Worm (Caenorhabditis elegans) whole organism, late embryonic: ENCODE measurements around the gene mpc-1.

Source experiments
- Y22D7AL.16 ChIP-seq: sonication (generic microtip); optimal IDR thresholded peaks from 2 replicates; lab custom pipeline; 2016; ENCODE audit warnings: missing genetic modification characterization, missing compliant biosample characterization
- ama-1 ChIP-seq: fragments of 150-350 bp; optimal IDR thresholded peaks from 2 replicates; lab custom pipeline; 2014
- ceh-2 ChIP-seq: sonication (generic microtip); optimal IDR thresholded peaks from 2 replicates; lab custom pipeline; 2016; ENCODE audit warnings: missing genotype, missing genetic modification characterization, missing compliant biosample characterization
- hlh-8 ChIP-seq: sonication (generic microtip); optimal IDR thresholded peaks from 2 replicates; lab custom pipeline; 2016; ENCODE audit warnings: missing genotype, missing genetic modification characterization, missing compliant biosample characterization
- lin-11 ChIP-seq: fragments of 200-800 bp; sonication (Bioruptor generic); optimal IDR thresholded peaks from 2 replicates; lab custom pipeline; 2018; ENCODE audit warnings: mild to moderate bottlenecking, missing genetic modification characterization, missing compliant biosample characterization
- ttx-3 ChIP-seq: sonication (generic microtip); optimal IDR thresholded peaks from 2 replicates; lab custom pipeline; 2016; ENCODE audit warnings: missing genetic modification reagents, missing genetic modification characterization, missing compliant biosample characterization

ce11 chrIII:4439493-4439983, 26.3 kb downstream of the mpc-1 start, which contains the start of gene C28A5.2:
- no peak for TF ChIP-seq hlh-8 (tag; lab: Kevin White, UChicago)
- no peak for TF ChIP-seq ama-1 (lab: Kevin White, UChicago)
- no peak for TF ChIP-seq ttx-3 (tag; lab: Kevin White, UChicago)
- TF ChIP-seq lin-11 (tag; lab: Kevin White, UChicago): no peak
- no peak for TF ChIP-seq ceh-2 (tag; lab: Kevin White, UChicago)
- no peak for TF ChIP-seq Y22D7AL.16 (tag; lab: Kevin White, UChicago)
